Worm (Caenorhabditis elegans) whole organism, L2 larva: Measurements from ENCODE around the gene idh-2.

Experiments
- C34F6.9 ChIP-seq: fragments of 150-350 bp; optimal IDR thresholded peaks from 2 replicates; lab custom pipeline; 2014; ENCODE audit warnings: missing biosample characterization, missing genetic modification characterization
- F13H6.1 ChIP-seq: sonication (generic microtip); optimal IDR thresholded peaks from 2 replicates; lab custom pipeline; 2016; ENCODE audit warnings: missing genetic modification characterization, missing compliant biosample characterization
- R02D3.7 ChIP-seq: fragments of 150-350 bp; optimal IDR thresholded peaks from 2 replicates; lab custom pipeline; 2014; ENCODE audit warnings: missing biosample characterization, missing genetic modification characterization
- Y55F3AM.14 ChIP-seq: fragments of 200-800 bp; sonication (Bioruptor generic); optimal IDR thresholded peaks from 2 replicates; lab custom pipeline; 2018; ENCODE audit warnings: mild to moderate bottlenecking, missing genetic modification characterization, missing compliant biosample characterization
- ZK546.5 ChIP-seq: sonication (generic microtip); optimal IDR thresholded peaks from 2 replicates; lab custom pipeline; 2017; ENCODE audit warnings: missing biosample characterization, missing genetic modification characterization
- alr-1 ChIP-seq: fragments of 150-350 bp; optimal IDR thresholded peaks from 2 replicates; lab custom pipeline; 2014; ENCODE audit warnings: missing biosample characterization, missing genetic modification characterization
- aly-2 ChIP-seq: fragments of 150-350 bp; optimal IDR thresholded peaks from 2 replicates; lab custom pipeline; 2014; ENCODE audit warnings: missing biosample characterization, missing genetic modification characterization
- ama-1 ChIP-seq: fragments of 150-350 bp; optimal IDR thresholded peaks from 2 replicates; lab custom pipeline; 2018; ENCODE audit warnings: inconsistent platforms
- blmp-1 ChIP-seq: sonication (generic microtip); optimal IDR thresholded peaks from 2 replicates; lab custom pipeline; 2017; ENCODE audit warnings: missing genetic modification characterization, mild to moderate bottlenecking, missing compliant biosample characterization, antibody characterized with exemption, moderate library complexity; ENCODE audit not compliant: insufficient read depth
- ceh-16 ChIP-seq: fragments of 150-350 bp; optimal IDR thresholded peaks from 2 replicates; lab custom pipeline; 2014; ENCODE audit warnings: missing biosample characterization, missing genetic modification characterization
- ceh-82 ChIP-seq: fragments of 150-350 bp; optimal IDR thresholded peaks from 2 replicates; lab custom pipeline; 2014; ENCODE audit warnings: missing biosample characterization, missing genetic modification characterization
- crh-2 ChIP-seq: sonication (generic microtip); optimal IDR thresholded peaks from 2 replicates; lab custom pipeline; 2017; ENCODE audit warnings: missing biosample characterization, missing genetic modification characterization
- dmd-4 ChIP-seq: sonication (generic microtip); optimal IDR thresholded peaks from 2 replicates; lab custom pipeline; 2017; ENCODE audit warnings: missing biosample characterization, missing genetic modification characterization
- egl-27 ChIP-seq: sonication (generic microtip); optimal IDR thresholded peaks from 3 replicates; lab custom pipeline; 2017; ENCODE audit warnings: missing biosample characterization, missing genetic modification reagents, missing genetic modification characterization
- elt-1 ChIP-seq: fragments of 150-350 bp; optimal IDR thresholded peaks from 2 replicates; lab custom pipeline; 2014; ENCODE audit warnings: missing biosample characterization, missing genetic modification characterization
- elt-3 ChIP-seq: sonication (generic microtip); optimal IDR thresholded peaks from 2 replicates; lab custom pipeline; 2017; ENCODE audit warnings: missing biosample characterization, missing genetic modification characterization
- fos-1 ChIP-seq: fragments of 150-350 bp; optimal IDR thresholded peaks from 2 replicates; lab custom pipeline; 2014; ENCODE audit warnings: missing biosample characterization, missing genetic modification characterization
- gmeb-1 ChIP-seq: fragments of 150-350 bp; optimal IDR thresholded peaks from 2 replicates; lab custom pipeline; 2014; ENCODE audit warnings: missing biosample characterization, missing genetic modification characterization
- lin-11 ChIP-seq: fragments of 150-350 bp; sonication (generic microtip); optimal IDR thresholded peaks from 2 replicates; lab custom pipeline; 2014; ENCODE audit warnings: missing biosample characterization, missing genetic modification characterization, inconsistent platforms, mixed read lengths
- lin-13 ChIP-seq: fragments of 150-350 bp; optimal IDR thresholded peaks from 2 replicates; lab custom pipeline; 2014; ENCODE audit warnings: missing biosample characterization, missing genetic modification reagents, missing genetic modification characterization
- lin-39 ChIP-seq: fragments of 150-350 bp; optimal IDR thresholded peaks from 2 replicates; lab custom pipeline; 2014; ENCODE audit warnings: missing biosample characterization, missing genetic modification reagents, missing genetic modification characterization
- lsy-2 ChIP-seq, 2 experiments: fragments of 150-350 bp in 1 of 2; sonication (generic microtip) in 1 of 2; optimal IDR thresholded peaks; 2 replicates each; lab custom pipeline; 2014 to 2017; ENCODE audit warnings: missing biosample characterization in 2 of 2, missing genetic modification characterization in 2 of 2
- mab-5 ChIP-seq: fragments of 150-350 bp; optimal IDR thresholded peaks from 2 replicates; lab custom pipeline; 2014; ENCODE audit warnings: missing biosample characterization, missing genetic modification characterization
- mbf-1 ChIP-seq: sonication (generic microtip); optimal IDR thresholded peaks from 2 replicates; lab custom pipeline; 2017; ENCODE audit warnings: missing biosample characterization, missing genetic modification characterization
- mdl-1 ChIP-seq, 2 experiments: fragments of 150-350 bp in 1 of 2; sonication (generic microtip) in 1 of 2; optimal IDR thresholded peaks; 2 replicates each; lab custom pipeline; 2017; ENCODE audit warnings: missing biosample characterization in 2 of 2, missing genetic modification characterization in 2 of 2
- nhr-10 ChIP-seq: sonication (generic microtip); optimal IDR thresholded peaks from 2 replicates; lab custom pipeline; 2017; ENCODE audit warnings: missing biosample characterization, missing genetic modification characterization
- nhr-11 ChIP-seq: fragments of 150-350 bp; optimal IDR thresholded peaks from 2 replicates; lab custom pipeline; 2014; ENCODE audit warnings: missing biosample characterization, missing genetic modification characterization
- nhr-12 ChIP-seq: fragments of 150-350 bp; optimal IDR thresholded peaks from 2 replicates; lab custom pipeline; 2014; ENCODE audit warnings: missing biosample characterization, missing genetic modification characterization
- nhr-129 ChIP-seq: fragments of 150-350 bp; optimal IDR thresholded peaks from 2 replicates; lab custom pipeline; 2014; ENCODE audit warnings: missing biosample characterization, missing genetic modification characterization
- nhr-21 ChIP-seq: fragments of 150-350 bp; optimal IDR thresholded peaks from 2 replicates; lab custom pipeline; 2014; ENCODE audit warnings: missing biosample characterization, missing genetic modification characterization
- nhr-23 ChIP-seq: fragments of 150-350 bp; optimal IDR thresholded peaks from 2 replicates; lab custom pipeline; 2014; ENCODE audit warnings: missing biosample characterization, missing genetic modification reagents, missing genetic modification characterization
- nhr-237 ChIP-seq: fragments of 150-350 bp; optimal IDR thresholded peaks from 2 replicates; lab custom pipeline; 2014; ENCODE audit warnings: missing biosample characterization, missing genetic modification characterization
- nhr-25 ChIP-seq: fragments of 150-350 bp; sonication (generic microtip); optimal IDR thresholded peaks from 3 replicates; lab custom pipeline; 2014; ENCODE audit warnings: missing biosample characterization, missing genetic modification characterization
- nhr-6 ChIP-seq: fragments of 150-350 bp; optimal IDR thresholded peaks from 2 replicates; lab custom pipeline; 2014; ENCODE audit warnings: missing biosample characterization, missing genetic modification characterization
- nhr-77 ChIP-seq: fragments of 150-350 bp; optimal IDR thresholded peaks from 2 replicates; lab custom pipeline; 2014; ENCODE audit warnings: missing biosample characterization, missing genetic modification characterization
- peb-1 ChIP-seq: fragments of 150-350 bp; optimal IDR thresholded peaks from 2 replicates; lab custom pipeline; 2014; ENCODE audit warnings: missing biosample characterization, missing genetic modification characterization
- sem-4 ChIP-seq: fragments of 150-350 bp; optimal IDR thresholded peaks from 2 replicates; lab custom pipeline; 2014; ENCODE audit warnings: missing biosample characterization, missing genetic modification reagents, missing genetic modification characterization
- skn-1 ChIP-seq: sonication (generic microtip); optimal IDR thresholded peaks from 2 replicates; lab custom pipeline; 2017; ENCODE audit warnings: missing biosample characterization, missing genetic modification characterization
- sma-3 ChIP-seq: sonication (generic microtip); optimal IDR thresholded peaks from 2 replicates; lab custom pipeline; 2016; ENCODE audit warnings: missing genetic modification reagents, missing genetic modification characterization, missing compliant biosample characterization
- sma-9 ChIP-seq, 2 experiments: fragments of 150-350 bp in 1 of 2; sonication (generic microtip) in 1 of 2; optimal IDR thresholded peaks; 2 replicates each; lab custom pipeline; 2014 to 2016; ENCODE audit warnings: missing genetic modification characterization in 2 of 2, mild to moderate bottlenecking in 1 of 2, missing biosample characterization in 1 of 2, missing compliant biosample characterization in 1 of 2, missing genetic modification reagents in 1 of 2, moderate library complexity in 1 of 2
- snpc-4 ChIP-seq: fragments of 150-350 bp; optimal IDR thresholded peaks from 2 replicates; lab custom pipeline; 2014; ENCODE audit warnings: missing biosample characterization, missing genetic modification characterization
- unc-39 ChIP-seq: fragments of 150-350 bp; optimal IDR thresholded peaks from 2 replicates; lab custom pipeline; 2014; ENCODE audit warnings: missing biosample characterization, missing genetic modification characterization
- unc-55 ChIP-seq: fragments of 150-350 bp; sonication (generic microtip); optimal IDR thresholded peaks from 3 replicates; lab custom pipeline; 2014; ENCODE audit warnings: missing biosample characterization, missing genetic modification reagents, missing genetic modification characterization
- unc-62 ChIP-seq: fragments of 150-350 bp; optimal IDR thresholded peaks from 2 replicates; lab custom pipeline; 2014; ENCODE audit warnings: missing biosample characterization, missing genetic modification reagents, missing genetic modification characterization
- zag-1 ChIP-seq: fragments of 150-350 bp; optimal IDR thresholded peaks from 2 replicates; lab custom pipeline; 2014; ENCODE audit warnings: missing biosample characterization, missing genetic modification characterization
- ztf-1 ChIP-seq: fragments of 200-800 bp; sonication (Bioruptor generic); conservative IDR thresholded peaks from 2 replicates; pipeline ENCODE4 v1.3.6; 2022; ENCODE audit warnings: missing genetic modification characterization, missing compliant biosample characterization
- ztf-11 ChIP-seq: sonication (generic microtip); optimal IDR thresholded peaks from 2 replicates; lab custom pipeline; 2017; ENCODE audit warnings: missing biosample characterization, missing genetic modification characterization
- ztf-4 ChIP-seq: fragments of 150-350 bp; optimal IDR thresholded peaks from 2 replicates; lab custom pipeline; 2014; ENCODE audit warnings: missing biosample characterization, missing genetic modification characterization

Gene idh-2

ce11 chrX:11215420-11216050 lies at the start of gene idh-2, which contains the start of gene C34F6.7:
TSS of gene idh-2 (plus strand) at chrX:11216000.
TSS of gene C34F6.7 (minus strand) at chrX:11215470.
- no peak for TF ChIP-seq mab-5 (tag; lab: Kevin White, UChicago)
- TF ChIP-seq snpc-4 (tag; lab: Kevin White, UChicago): no peak
- peak; percentile 45 for TF ChIP-seq fos-1 (tag; lab: Kevin White, UChicago)
- peak; percentile 9 for TF ChIP-seq F13H6.1 (tag; lab: Kevin White, UChicago)
- peak; percentile 53 for TF ChIP-seq nhr-25 (tag; lab: Kevin White, UChicago)
- no peak for TF ChIP-seq ZK546.5 (tag; lab: Kevin White, UChicago)
- TF ChIP-seq ceh-16 (tag; lab: Kevin White, UChicago): no peak
- no peak for TF ChIP-seq nhr-23 (tag; lab: Kevin White, UChicago)
- TF ChIP-seq mdl-1 (tag; optimal IDR thresholded peaks at IDR 0.05; lab: Kevin White, UChicago): peak in 1 of 2 experiments; percentile 3
- no peak for TF ChIP-seq elt-1 (tag; lab: Kevin White, UChicago)
- no peak for TF ChIP-seq ztf-11 (tag; lab: Kevin White, UChicago)
- no peak for TF ChIP-seq ztf-4 (tag; lab: Kevin White, UChicago)
- TF ChIP-seq unc-39 (tag; lab: Kevin White, UChicago): no peak
- TF ChIP-seq mbf-1 (tag; lab: Kevin White, UChicago): no peak
- peak; percentile 70 for TF ChIP-seq nhr-21 (tag; lab: Kevin White, UChicago)
- TF ChIP-seq nhr-6 (tag; lab: Kevin White, UChicago): no peak
- TF ChIP-seq nhr-129 (tag; lab: Kevin White, UChicago): peak; percentile 48
- peak; percentile 15 for TF ChIP-seq Y55F3AM.14 (GFP tag; lab: Kevin White, UChicago)
- TF ChIP-seq sma-3 (GFP tag; lab: Kevin White, UChicago): peak; percentile 57
- no peak for TF ChIP-seq dmd-4
- no peak for TF ChIP-seq nhr-77
- peak; percentile 49 for TF ChIP-seq gmeb-1 (tag; lab: Kevin White, UChicago)
- no peak for TF ChIP-seq peb-1 (tag; lab: Kevin White, UChicago)
- no peak for TF ChIP-seq nhr-12 (tag; lab: Kevin White, UChicago)
- TF ChIP-seq elt-3 (tag; lab: Kevin White, UChicago): no peak
- no peak for TF ChIP-seq nhr-237 (tag; lab: Kevin White, UChicago)
- TF ChIP-seq aly-2 (tag; lab: Kevin White, UChicago): no peak
- peak; percentile 8 for TF ChIP-seq crh-2 (tag; lab: Kevin White, UChicago)
- no peak for TF ChIP-seq nhr-11 (tag; lab: Kevin White, UChicago)
- no peak for TF ChIP-seq blmp-1 (tag; lab: Kevin White, UChicago)
- no peak for TF ChIP-seq lin-11 (tag; lab: Kevin White, UChicago)
- TF ChIP-seq lin-13: no peak
- TF ChIP-seq alr-1: no peak
- TF ChIP-seq nhr-10: no peak
- TF ChIP-seq lsy-2 (tag; optimal IDR thresholded peaks at IDR 0.05; lab: Kevin White, UChicago): peak in 1 of 2 experiments; percentile 48
- no peak for TF ChIP-seq lin-39 (tag; lab: Kevin White, UChicago)
- no peak for TF ChIP-seq egl-27 (tag; lab: Kevin White, UChicago)
- peak; percentile 58 for TF ChIP-seq sma-9 (GFP tag; optimal IDR thresholded peaks at IDR 0.05; lab: Kevin White, UChicago)
- TF ChIP-seq sma-9 (tag; optimal IDR thresholded peaks at IDR 0.05; lab: Kevin White, UChicago): no peak
- TF ChIP-seq unc-55 (GFP tag; lab: Kevin White, UChicago): peak; percentile 50
- TF ChIP-seq sem-4 (tag; lab: Kevin White, UChicago): no peak
- no peak for TF ChIP-seq ama-1 (lab: Kevin White, UChicago)
- TF ChIP-seq skn-1 (tag; lab: Kevin White, UChicago): no peak
- no peak for TF ChIP-seq unc-62 (GFP tag; lab: Kevin White, UChicago)
- no peak for TF ChIP-seq zag-1 (tag; lab: Kevin White, UChicago)
- TF ChIP-seq R02D3.7: no peak
- no peak for TF ChIP-seq ztf-1 (GFP tag; lab: Robert Waterston, UW)
- no peak for TF ChIP-seq ceh-82 (tag; lab: Kevin White, UChicago)
- no peak for TF ChIP-seq C34F6.9
